Worm (Caenorhabditis elegans) whole organism, L3 larva: ENCODE results near the gene ife-1.

ENCODE experiments used
- ceh-9 ChIP-seq: sonication (generic microtip); optimal IDR thresholded peaks from 2 replicates; lab custom pipeline; 2018; ENCODE audit warnings: missing biosample characterization, missing genetic modification characterization
- daf-12 ChIP-seq: fragments of 150-350 bp; optimal IDR thresholded peaks from 2 replicates; lab custom pipeline; 2014; ENCODE audit warnings: missing biosample characterization, missing genetic modification reagents, missing genetic modification characterization
- elt-1 ChIP-seq: fragments of 150-350 bp; optimal IDR thresholded peaks from 2 replicates; lab custom pipeline; 2014; ENCODE audit warnings: missing biosample characterization, missing genetic modification characterization
- elt-2 ChIP-seq: sonication (generic microtip); optimal IDR thresholded peaks from 2 replicates; lab custom pipeline; 2016; ENCODE audit warnings: missing genetic modification reagents, mild to moderate bottlenecking, missing genetic modification characterization, missing compliant biosample characterization
- elt-3 ChIP-seq, 3 experiments: fragments of 150-350 bp in 1 of 3; sonication (generic microtip) in 2 of 3; optimal IDR thresholded peaks; 2 replicates in 2 of 3; 4 replicates in 1 of 3; lab custom pipeline; 2014 to 2017; ENCODE audit warnings: missing biosample characterization in 3 of 3, missing genetic modification characterization in 3 of 3
- nhr-12 ChIP-seq: fragments of 150-350 bp; optimal IDR thresholded peaks from 2 replicates; lab custom pipeline; 2014; ENCODE audit warnings: missing biosample characterization, missing genetic modification characterization

ce11 chrIII:13370980-13371379 is 27.8 kb downstream of the ife-1 start, which contains the start of gene T03F6.9:
- no peak for TF ChIP-seq elt-3 (tag; optimal IDR thresholded peaks at IDR 0.05; lab: Kevin White, UChicago)
- TF ChIP-seq elt-1 (tag; lab: Kevin White, UChicago) = no peak
- no peak for TF ChIP-seq nhr-12
- TF ChIP-seq elt-2 (tag; lab: Kevin White, UChicago) = no peak
- no peak for TF ChIP-seq ceh-9 (tag; lab: Kevin White, UChicago)
- TF ChIP-seq daf-12 (tag; lab: Kevin White, UChicago) = no peak
